Fruit fly (Drosophila melanogaster) whole organism, embryonic: ENCODE results near the gene CG44405.

ENCODE experiments used
- Adf1 ChIP-seq: fragments of 200-800 bp; sonication (Bioruptor generic); IDR thresholded peaks from 2 replicates; pipeline ENCODE4 v1.3.6; 2022; ENCODE audit warnings: missing biosample characterization, missing genetic modification characterization
- Bgb ChIP-seq: fragments of 200-800 bp; sonication (Bioruptor generic); IDR thresholded peaks from 2 replicates; pipeline ENCODE4 v1.3.6; 2022; ENCODE audit warnings: missing biosample characterization, missing genetic modification characterization; ENCODE audit not compliant: partially characterized antibody
- CG10147 ChIP-seq: fragments of 200-800 bp; sonication (Bioruptor generic); optimal IDR thresholded peaks from 2 replicates; lab custom pipeline; 2019; ENCODE audit warnings: missing biosample characterization, mild to moderate bottlenecking, missing genetic modification characterization, moderate library complexity
- CG10366 ChIP-seq: fragments of 200-800 bp; sonication (Bioruptor generic); IDR thresholded peaks from 2 replicates; pipeline ENCODE4 v1.3.6; 2022; ENCODE audit warnings: missing biosample characterization, missing genetic modification characterization
- CG10543 ChIP-seq: fragments of 200-800 bp; sonication (Bioruptor generic); optimal IDR thresholded peaks from 3 replicates; lab custom pipeline; 2017; ENCODE audit warnings: missing biosample characterization, mild to moderate bottlenecking, missing genetic modification characterization, moderate library complexity
- CG11456 ChIP-seq: fragments of 200-800 bp; sonication (Bioruptor generic); IDR thresholded peaks from 3 replicates; pipeline ENCODE4 v1.3.6; 2022; ENCODE audit warnings: missing biosample characterization, missing genetic modification characterization
- CG11723 ChIP-seq: fragments of 200-800 bp; sonication (Bioruptor generic); optimal IDR thresholded peaks from 2 replicates; lab custom pipeline; 2017; ENCODE audit warnings: missing biosample characterization, mild to moderate bottlenecking, missing genetic modification characterization
- CG12155 ChIP-seq: fragments of 200-800 bp; sonication (Bioruptor generic); optimal IDR thresholded peaks from 3 replicates; lab custom pipeline; 2016; ENCODE audit warnings: missing biosample characterization, missing genetic modification characterization
- CG13775 ChIP-seq: fragments of 200-800 bp; sonication (Bioruptor generic); optimal IDR thresholded peaks from 3 replicates; lab custom pipeline; 2017; ENCODE audit warnings: missing biosample characterization, mild to moderate bottlenecking, missing genetic modification characterization
- CG14441 ChIP-seq: fragments of 200-800 bp; sonication (Bioruptor generic); IDR thresholded peaks from 2 replicates; pipeline ENCODE4 v1.3.6; 2022; ENCODE audit warnings: missing biosample characterization, missing genetic modification characterization
- CG15696 ChIP-seq: fragments of 200-800 bp; sonication (Bioruptor generic); optimal IDR thresholded peaks from 2 replicates; lab custom pipeline; 2019; ENCODE audit warnings: missing biosample characterization, mild to moderate bottlenecking, missing genetic modification characterization, moderate library complexity
- CG1602 ChIP-seq: fragments of 200-800 bp; sonication (Bioruptor generic); optimal IDR thresholded peaks from 3 replicates; lab custom pipeline; 2016; ENCODE audit warnings: missing biosample characterization, missing genetic modification characterization
- CG16813 ChIP-seq: fragments of 200-800 bp; sonication (Bioruptor generic); IDR thresholded peaks from 3 replicates; pipeline ENCODE4 v1.3.6; 2022; ENCODE audit warnings: missing biosample characterization, missing genetic modification characterization; ENCODE audit not compliant: partially characterized antibody
- CG16815 ChIP-seq: fragments of 200-800 bp; sonication (Bioruptor generic); optimal IDR thresholded peaks from 3 replicates; lab custom pipeline; 2017; ENCODE audit warnings: missing biosample characterization, mild to moderate bottlenecking, missing genetic modification characterization
- CG17829 ChIP-seq: fragments of 200-800 bp; optimal IDR thresholded peaks from 2 replicates; lab custom pipeline; 2019; ENCODE audit warnings: missing biosample characterization, mild to moderate bottlenecking, missing genetic modification characterization, moderate library complexity
- CG2120 ChIP-seq: fragments of 200-800 bp; sonication (Bioruptor generic); optimal IDR thresholded peaks from 3 replicates; lab custom pipeline; 2016; ENCODE audit warnings: missing biosample characterization, missing genetic modification characterization
- CG2199 ChIP-seq: fragments of 200-800 bp; sonication (Bioruptor generic); IDR thresholded peaks from 3 replicates; pipeline ENCODE4 v1.3.6; 2022; ENCODE audit warnings: missing biosample characterization, missing genetic modification characterization
- CG31441 ChIP-seq: fragments of 200-800 bp; sonication (Bioruptor generic); IDR thresholded peaks from 2 replicates; pipeline ENCODE4 v1.3.6; 2022; ENCODE audit warnings: missing biosample characterization, missing genetic modification characterization
- CG34422 ChIP-seq: fragments of 200-800 bp; sonication (Bioruptor generic); IDR thresholded peaks from 3 replicates; pipeline ENCODE4 v1.3.6; 2022; ENCODE audit warnings: missing biosample characterization, missing genetic modification characterization
- CG3995 ChIP-seq: fragments of 200-800 bp; sonication (Bioruptor generic); optimal IDR thresholded peaks from 3 replicates; lab custom pipeline; 2016; ENCODE audit warnings: missing biosample characterization, missing genetic modification characterization
- CG6813 ChIP-seq: fragments of 200-800 bp; sonication (Bioruptor generic); optimal IDR thresholded peaks from 2 replicates; lab custom pipeline; 2017; ENCODE audit warnings: missing biosample characterization, missing genetic modification characterization, mild to moderate bottlenecking, moderate library complexity, missing genetic modification reagents
- CG7786 ChIP-seq: fragments of 200-800 bp; sonication (Bioruptor generic); optimal IDR thresholded peaks from 2 replicates; lab custom pipeline; 2016; ENCODE audit warnings: missing biosample characterization, missing genetic modification characterization
- CG9797 ChIP-seq: fragments of 200-800 bp; sonication (Bioruptor generic); optimal IDR thresholded peaks from 3 replicates; lab custom pipeline; 2018; ENCODE audit warnings: missing biosample characterization, mild to moderate bottlenecking, missing genetic modification characterization
- Dref ChIP-seq: fragments of 200-800 bp; sonication (Bioruptor generic); IDR thresholded peaks from 2 replicates; pipeline ENCODE4 v1.3.6; 2022; ENCODE audit warnings: missing biosample characterization, missing genetic modification characterization
- Fer3 ChIP-seq: fragments of 200-800 bp; sonication (Bioruptor generic); optimal IDR thresholded peaks from 2 replicates; lab custom pipeline; 2018; ENCODE audit warnings: missing biosample characterization, mild to moderate bottlenecking, missing genetic modification characterization, moderate library complexity
- Jarid2 ChIP-seq: fragments of 200-800 bp; sonication (Bioruptor generic); optimal IDR thresholded peaks from 3 replicates; lab custom pipeline; 2017; ENCODE audit warnings: mild to moderate bottlenecking, missing biosample characterization, missing genetic modification reagents, missing genetic modification characterization
- Lpt ChIP-seq: fragments of >200 bp; optimal IDR thresholded peaks from 2 replicates; lab custom pipeline; 2018; ENCODE audit warnings: missing biosample characterization, missing genetic modification characterization
- MTF-1 ChIP-seq: fragments of 200-800 bp; sonication (Bioruptor generic); optimal IDR thresholded peaks from 2 replicates; lab custom pipeline; 2018; ENCODE audit warnings: missing biosample characterization, mild to moderate bottlenecking, missing genetic modification characterization, borderline replicate concordance
- Med ChIP-seq: fragments of 200-800 bp; sonication (Bioruptor generic); peaks from one replicate; lab custom pipeline; 2016; ENCODE audit warnings: missing biosample characterization, missing genetic modification characterization, mild to moderate bottlenecking, inconsistent platforms, moderate library complexity
- Mrtf ChIP-seq: fragments of 200-800 bp; sonication (Bioruptor generic); IDR thresholded peaks from 3 replicates; pipeline ENCODE4 v1.3.6; 2022; ENCODE audit warnings: missing biosample characterization, missing genetic modification characterization
- NC2α ChIP-seq: fragments of 200-800 bp; sonication (Bioruptor generic); optimal IDR thresholded peaks from 2 replicates; lab custom pipeline; 2016; ENCODE audit warnings: missing biosample characterization, missing genetic modification characterization
- Neu2 ChIP-seq: fragments of 200-800 bp; sonication (Bioruptor generic); optimal IDR thresholded peaks from 3 replicates; lab custom pipeline; 2016; ENCODE audit warnings: missing biosample characterization, missing genetic modification characterization, borderline replicate concordance
- Nf-YA ChIP-seq: fragments of 200-800 bp; sonication (Bioruptor generic); IDR thresholded peaks from 2 replicates; pipeline ENCODE4 v1.3.6; 2022; ENCODE audit warnings: missing biosample characterization, missing genetic modification characterization
- Trl ChIP-seq, 3 experiments: fragments of >200 bp in 2 of 3; fragments of 200-800 bp in 1 of 3; sonication (Bioruptor generic) in 1 of 3; optimal IDR thresholded peaks; 2 replicates in 1 of 3; 3 replicates in 2 of 3; lab custom pipeline; 2016 to 2017; ENCODE audit warnings: missing biosample characterization in 1 of 3, missing genetic modification characterization in 1 of 3
- aop ChIP-seq: fragments of 200-800 bp; sonication (Bioruptor generic); IDR thresholded peaks from 2 replicates; pipeline ENCODE4 v1.3.6; 2022; ENCODE audit warnings: missing biosample characterization, missing genetic modification characterization
- bab2 ChIP-seq: fragments of 200-800 bp; sonication (Bioruptor generic); optimal IDR thresholded peaks from 2 replicates; lab custom pipeline; 2016; ENCODE audit warnings: missing biosample characterization, missing genetic modification characterization
- esg ChIP-seq: fragments of 200-800 bp; sonication (Bioruptor generic); conservative IDR thresholded peaks from 2 replicates; pipeline ENCODE4 v1.3.6; 2022; ENCODE audit warnings: missing biosample characterization, missing genetic modification characterization
- fu2 ChIP-seq: fragments of 200-800 bp; sonication (Bioruptor generic); optimal IDR thresholded peaks from 2 replicates; lab custom pipeline; 2016; ENCODE audit warnings: missing biosample characterization, missing genetic modification characterization
- kni ChIP-seq: fragments of 200-800 bp; sonication (Bioruptor generic); optimal IDR thresholded peaks from 3 replicates; lab custom pipeline; 2017; ENCODE audit warnings: mild to moderate bottlenecking, missing biosample characterization, missing genetic modification reagents, missing genetic modification characterization
- onecut ChIP-seq: fragments of 200-800 bp; sonication (Bioruptor generic); IDR thresholded peaks from 2 replicates; pipeline ENCODE4 v1.3.6; 2022; ENCODE audit warnings: missing biosample characterization, missing genetic modification characterization
- pros ChIP-seq: fragments of 200-800 bp; sonication (Bioruptor generic); optimal IDR thresholded peaks from 3 replicates; lab custom pipeline; 2019; ENCODE audit warnings: missing biosample characterization, mild to moderate bottlenecking, missing genetic modification characterization, moderate library complexity
- sd ChIP-seq: fragments of 200-800 bp; sonication (Bioruptor generic); optimal IDR thresholded peaks from 3 replicates; lab custom pipeline; 2018; ENCODE audit warnings: missing biosample characterization, mild to moderate bottlenecking, missing genetic modification characterization, moderate library complexity
- slbo ChIP-seq: fragments of 200-800 bp; sonication (Bioruptor generic); IDR thresholded peaks from 2 replicates; pipeline ENCODE4 v1.3.6; 2022; ENCODE audit warnings: missing biosample characterization, missing genetic modification characterization
- tll ChIP-seq, 2 experiments: fragments of 200-800 bp in 1 of 2; fragments of >200 bp in 1 of 2; sonication (Bioruptor generic) in 1 of 2; optimal IDR thresholded peaks; 2 replicates each; lab custom pipeline; 2017 to 2019; ENCODE audit warnings: missing biosample characterization in 2 of 2, missing genetic modification characterization in 2 of 2, mild to moderate bottlenecking in 1 of 2, moderate library complexity in 1 of 2
- ttk ChIP-seq: fragments of 200-800 bp; sonication (Bioruptor generic); IDR thresholded peaks from 2 replicates; pipeline ENCODE4 v2.1.2; 2022; ENCODE audit warnings: missing biosample characterization, missing genetic modification characterization
- twi ChIP-seq: fragments of 200-800 bp; optimal IDR thresholded peaks from 2 replicates; lab custom pipeline; 2019; ENCODE audit warnings: missing biosample characterization, mild to moderate bottlenecking, missing genetic modification characterization, moderate library complexity
- unc-4 ChIP-seq: fragments of 200-800 bp; sonication (Bioruptor generic); IDR thresholded peaks from 2 replicates; pipeline ENCODE4 v1.3.6; 2022; ENCODE audit warnings: missing biosample characterization, missing genetic modification characterization; ENCODE audit not compliant: partially characterized antibody
- vvl ChIP-seq: fragments of 200-800 bp; sonication (Bioruptor generic); IDR thresholded peaks from 2 replicates; pipeline ENCODE4 v1.3.6; 2022; ENCODE audit warnings: missing biosample characterization, missing genetic modification characterization

Gene CG44405

DNA sequence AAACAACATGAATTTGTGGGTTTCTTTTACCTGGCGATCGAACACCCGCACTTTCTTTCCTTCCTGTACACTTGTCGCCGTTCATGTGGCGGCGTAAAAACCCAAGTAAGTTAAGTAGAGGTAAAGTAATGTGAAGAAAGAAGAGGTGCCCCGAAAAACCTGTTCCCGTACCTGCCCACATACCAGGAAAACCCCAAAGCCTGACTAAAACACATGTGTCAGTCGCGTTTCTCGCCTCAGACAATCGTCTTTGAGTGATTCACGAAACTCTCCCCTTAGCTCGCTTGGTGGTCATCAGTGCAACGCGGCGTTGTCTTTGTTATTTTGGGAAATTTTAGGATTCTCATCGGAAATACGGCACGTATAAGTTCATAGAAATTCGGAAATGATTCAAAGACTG lies 18.6 kb downstream of the CG44405 start:
- TF ChIP-seq CG14441 (GFP tag; lab: Robert Waterston, UW) (no peak), CG7786 (GFP tag; lab: Kevin White, UChicago) (no peak), fu2 (GFP tag; lab: Kevin White, UChicago) (no peak), Dref (GFP tag; lab: Robert Waterston, UW) (no peak), esg (GFP tag; lab: Robert Waterston, UW) (no peak), pros (GFP tag; lab: Kevin White, UChicago) (peak; percentile 73), CG10147 (GFP tag; lab: Kevin White, UChicago) (no peak), Med (GFP tag; lab: Kevin White, UChicago) (peak; percentile 38), Trl (optimal IDR thresholded peaks at IDR 0.05; lab: Kevin White, UChicago) (no peak), Trl (GFP tag; optimal IDR thresholded peaks at IDR 0.05; lab: Kevin White, UChicago) (no peak), CG10543 (no peak), Nf-YA (GFP tag; lab: Robert Waterston, UW) (no peak), CG6813 (GFP tag; lab: Kevin White, UChicago) (no peak), CG17829 (tag; lab: Kevin White, UChicago) (peak; percentile 17), bab2 (GFP tag; lab: Kevin White, UChicago) (no peak), sd (tag; lab: Kevin White, UChicago) (peak; percentile 40), Lpt (GFP tag; lab: Kevin White, UChicago) (no peak), CG11456 (no peak), CG3995 (GFP tag; lab: Kevin White, UChicago) (no peak), CG1602 (GFP tag; lab: Kevin White, UChicago) (no peak), slbo (GFP tag; lab: Robert Waterston, UW) (no peak), Neu2 (GFP tag; lab: Kevin White, UChicago) (peak; percentile 89), tll (GFP tag; optimal IDR thresholded peaks at IDR 0.05; lab: Kevin White, UChicago) (peak in 1 of 2 experiments; percentile 86), CG11723 (GFP tag; lab: Kevin White, UChicago) (no peak), CG31441 (GFP tag; lab: Robert Waterston, UW) (no peak), kni (GFP tag; lab: Kevin White, UChicago) (peak; percentile 66), Adf1 (GFP tag; lab: Robert Waterston, UW) (no peak), CG10366 (no peak), CG9797 (GFP tag; lab: Kevin White, UChicago) (no peak), CG34422 (GFP tag; lab: Robert Waterston, UW) (no peak), CG16815 (GFP tag; lab: Kevin White, UChicago) (no peak), aop (GFP tag; lab: Robert Waterston, UW) (no peak), CG2199 (peak; percentile 58; the same call in 2 of the 3 replicates), twi (tag; lab: Kevin White, UChicago) (peak; percentile 69), ttk (GFP tag; lab: Robert Waterston, UW) (no peak), unc-4 (GFP tag; lab: Robert Waterston, UW) (no peak), CG15696 (no peak), MTF-1 (GFP tag; lab: Kevin White, UChicago) (no peak), NC2α (GFP tag; lab: Kevin White, UChicago) (no peak), Jarid2 (no peak), Fer3 (no peak), vvl (GFP tag; lab: Robert Waterston, UW) (no peak), CG2120 (GFP tag; lab: Kevin White, UChicago) (no peak), onecut (GFP tag; lab: Robert Waterston, UW) (no peak), Bgb (GFP tag; lab: Robert Waterston, UW) (no peak), Mrtf (GFP tag; lab: Robert Waterston, UW) (no peak), CG13775 (GFP tag; lab: Kevin White, UChicago) (no peak), CG12155 (GFP tag; lab: Kevin White, UChicago) (no peak), CG16813 (GFP tag; lab: Robert Waterston, UW) (no peak)
